Fruit fly (Drosophila melanogaster): Measurements from ENCODE around the gene Cat.

Cat gene

DNA sequence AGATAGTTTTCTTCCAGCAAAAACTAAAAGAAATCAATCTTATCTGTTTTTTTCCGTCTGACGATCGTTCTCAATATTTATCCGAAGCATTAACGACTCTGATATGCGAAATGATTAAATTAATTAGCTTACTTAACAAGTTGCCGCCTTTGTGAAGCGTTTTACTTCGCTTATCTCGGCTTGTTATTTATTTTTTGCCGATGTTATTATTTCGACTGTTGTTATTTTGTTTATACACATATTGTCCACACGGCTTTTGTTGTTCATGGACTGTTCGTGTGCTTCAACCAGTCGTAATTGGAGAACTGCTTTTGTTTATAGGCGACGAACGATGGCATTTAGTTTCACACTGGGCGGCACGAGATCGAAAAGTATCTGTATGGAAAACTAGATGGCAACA, 10.8 kb downstream of the Cat start (continued):
- TF ChIP-seq CG11902 (GFP tag; optimal IDR thresholded peaks at IDR 0.05) (no peak), Eip75B (GFP tag; optimal IDR thresholded peaks at IDR 0.05) (no peak), topi (GFP tag; optimal IDR thresholded peaks at IDR 0.05) (peak; percentile 15), CG15336 (GFP tag; IDR thresholded peaks at IDR 0.05) (no peak), salr (GFP tag; optimal IDR thresholded peaks at IDR 0.05) (no peak), pdm3 (GFP tag; optimal IDR thresholded peaks at IDR 0.05) (no peak), Hr39 (GFP tag; optimal IDR thresholded peaks at IDR 0.05) (no peak), Eip78C (GFP tag) (peak; percentile 78), fkh (GFP tag; optimal IDR thresholded peaks at IDR 0.05) (peak; percentile 76), CG34406 (GFP tag; optimal IDR thresholded peaks at IDR 0.05) (peak; percentile 1), CG16779 (tag; optimal IDR thresholded peaks at IDR 0.05) (no peak), lz (GFP tag; optimal IDR thresholded peaks at IDR 0.05) (no peak), eg (GFP tag; IDR thresholded peaks at IDR 0.05) (no peak), CG9139 (GFP tag; optimal IDR thresholded peaks at IDR 0.05) (no peak), achi (GFP tag; optimal IDR thresholded peaks at IDR 0.05) (no peak), CG3032 (tag; optimal IDR thresholded peaks at IDR 0.05) (no peak), OdsH (GFP tag; optimal IDR thresholded peaks at IDR 0.05) (no peak), svp (GFP tag) (no peak), dsx (GFP tag; optimal IDR thresholded peaks at IDR 0.05; ENCODE audit: poor library complexity, severe bottlenecking) (no peak), CG3919 (GFP tag; optimal IDR thresholded peaks at IDR 0.05) (no peak), CG4318 (GFP tag; optimal IDR thresholded peaks at IDR 0.05) (no peak), Ets21C (GFP tag; optimal IDR thresholded peaks at IDR 0.05) (no peak), CG6792 (GFP tag; optimal IDR thresholded peaks at IDR 0.05) (no peak), Hr38 (GFP tag; optimal IDR thresholded peaks at IDR 0.05) (no peak), CG11762 (GFP tag; optimal IDR thresholded peaks at IDR 0.05; ENCODE audit: insufficient read depth) (no peak), ss (GFP tag; optimal IDR thresholded peaks at IDR 0.05) (peak in 1 of 2 experiments; percentile 0), CG10669 (GFP tag; optimal IDR thresholded peaks at IDR 0.05) (no peak), Gug (GFP tag; IDR thresholded peaks at IDR 0.05) (no peak)

DNA sequence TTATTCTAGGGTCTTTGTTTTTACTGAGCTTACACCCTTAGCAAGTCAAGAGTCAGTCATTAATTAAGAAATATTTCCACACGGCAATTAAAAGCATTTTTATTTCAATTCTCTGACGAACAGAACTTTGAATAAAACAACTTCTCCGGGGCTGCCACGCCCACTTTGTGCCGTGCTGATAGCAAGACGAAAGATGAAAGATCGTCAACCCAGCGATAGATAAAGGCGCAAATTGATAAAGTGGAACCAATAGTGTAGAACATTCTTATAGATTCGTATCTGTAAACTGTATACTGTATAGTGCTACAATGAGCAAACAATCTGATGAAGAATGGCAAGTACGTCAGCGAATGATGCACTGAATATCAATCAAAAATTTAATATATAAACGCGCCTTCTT, 12.5 kb downstream of the Cat start:
- peak; percentile 92 for TF ChIP-seq svp (GFP tag)
- TF ChIP-seq cyc (GFP tag; optimal IDR thresholded peaks at IDR 0.05), result no peak
- TF ChIP-seq Blimp-1 (GFP tag; optimal IDR thresholded peaks at IDR 0.05), result no peak
- peak; percentile 21 for TF ChIP-seq Eip78C (GFP tag)
- TF ChIP-seq CG31627 (GFP tag; optimal IDR thresholded peaks at IDR 0.05), result no peak
- no peak for TF ChIP-seq esn (GFP tag; optimal IDR thresholded peaks at IDR 0.05)
- no peak for TF ChIP-seq CG3919 (GFP tag; optimal IDR thresholded peaks at IDR 0.05)

DNA sequence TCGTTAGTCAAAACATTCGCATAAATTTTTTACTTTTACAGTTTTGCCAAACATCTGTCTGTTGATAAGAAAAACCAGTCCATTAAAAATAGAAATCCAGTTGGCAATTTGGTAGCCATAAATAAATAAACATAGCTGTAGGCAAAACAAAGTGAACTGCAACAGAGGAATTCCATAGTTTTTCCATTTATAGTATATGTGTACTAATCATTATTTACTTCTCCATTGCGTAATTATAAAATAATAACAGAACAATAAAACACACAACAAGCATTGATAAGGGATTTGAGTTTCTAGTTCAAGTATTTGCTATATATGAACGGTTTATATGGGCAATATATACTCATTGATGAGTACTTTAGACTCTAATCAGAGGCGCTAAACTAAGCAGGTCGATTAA, 14.3 kb downstream of the Cat start:
- no peak for TF ChIP-seq topi (GFP tag; optimal IDR thresholded peaks at IDR 0.05)
- TF ChIP-seq Hr39 (GFP tag; optimal IDR thresholded peaks at IDR 0.05), result no peak
- TF ChIP-seq CG11294 (GFP tag; IDR thresholded peaks at IDR 0.05), result no peak
- TF ChIP-seq Eip78C (GFP tag), result no peak
- TF ChIP-seq lz (GFP tag; optimal IDR thresholded peaks at IDR 0.05), result no peak

DNA sequence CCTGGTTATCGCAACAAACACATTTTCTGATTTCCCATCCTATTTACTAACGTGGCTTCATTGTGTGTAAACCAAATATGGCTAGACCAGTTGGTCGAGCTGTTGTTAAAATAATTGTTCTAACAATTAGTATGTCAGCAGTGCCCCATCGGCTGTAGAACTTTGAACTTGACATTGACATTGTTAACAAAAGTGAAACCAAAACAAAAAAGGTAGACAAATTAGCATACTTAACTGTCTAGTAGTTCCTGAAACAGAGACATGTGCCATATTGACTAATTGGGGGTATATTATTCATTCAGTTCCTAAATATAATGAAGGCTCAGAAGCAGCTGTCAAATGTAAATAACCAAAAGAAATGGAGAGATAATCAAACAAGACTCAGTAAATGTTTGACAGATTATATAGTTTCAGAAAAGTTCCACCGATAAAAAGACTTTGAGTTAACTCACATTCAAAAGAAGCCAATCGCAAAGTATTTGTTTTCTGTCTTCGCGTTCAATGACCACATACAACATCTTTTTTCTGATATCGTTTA, 15.4 kb downstream of the Cat start:
- TF ChIP-seq CG34406 (GFP tag; optimal IDR thresholded peaks at IDR 0.05) (no peak), cyc (GFP tag; optimal IDR thresholded peaks at IDR 0.05) (no peak), CG1621 (tag; optimal IDR thresholded peaks at IDR 0.05) (no peak), fkh (GFP tag; optimal IDR thresholded peaks at IDR 0.05) (peak; percentile 71), CG4318 (GFP tag; optimal IDR thresholded peaks at IDR 0.05) (no peak), CG31627 (GFP tag; optimal IDR thresholded peaks at IDR 0.05) (no peak)

DNA sequence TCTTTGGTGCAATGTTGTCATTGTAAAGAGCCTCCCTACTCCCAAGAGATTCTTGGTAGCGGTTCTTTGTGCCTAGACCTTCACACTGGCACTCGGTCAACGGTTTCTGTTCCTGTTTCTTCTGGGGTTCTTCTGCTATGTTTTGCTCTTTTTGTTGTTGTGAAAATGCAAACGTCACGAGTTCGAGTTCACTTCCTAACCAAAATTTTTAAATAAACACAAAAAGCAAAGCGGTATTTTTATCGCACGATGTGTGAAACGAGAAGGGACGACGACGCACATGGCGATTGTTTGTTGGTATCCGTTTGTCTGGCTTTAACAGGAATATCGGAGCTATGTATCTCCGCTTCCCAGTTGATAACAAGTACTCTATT, 17.6 kb downstream of the Cat start:
- TF ChIP-seq Eip78C (GFP tag), result peak; percentile 13
- no peak for TF ChIP-seq CG8632 (GFP tag; optimal IDR thresholded peaks at IDR 0.05)
